Worm (Caenorhabditis elegans) whole organism, L4 larva: ENCODE measurements around the gene ced-13.

ENCODE experiments used
- D1046.2 ChIP-seq: fragments of 200-800 bp; sonication (Bioruptor generic); IDR thresholded peaks from 2 replicates; pipeline ENCODE4 v1.3.6; 2022; ENCODE audit warnings: missing genetic modification characterization, missing compliant biosample characterization
- F44E2.7 ChIP-seq: fragments of 200-800 bp; sonication (Bioruptor generic); IDR thresholded peaks from 2 replicates; pipeline ENCODE4 v2.1.2; 2022; ENCODE audit warnings: missing genetic modification characterization, missing compliant biosample characterization
- ceh-28 ChIP-seq: fragments of 150-350 bp; optimal IDR thresholded peaks from 2 replicates; lab custom pipeline; 2014; ENCODE audit warnings: missing biosample characterization, missing genetic modification reagents, missing genetic modification characterization
- egl-27 ChIP-seq: sonication (generic microtip); optimal IDR thresholded peaks from 3 replicates; lab custom pipeline; 2017; ENCODE audit warnings: missing biosample characterization, missing genetic modification reagents, missing genetic modification characterization
- hlh-11 ChIP-seq: fragments of 200-800 bp; sonication (Bioruptor generic); optimal IDR thresholded peaks from 2 replicates; lab custom pipeline; 2018; ENCODE audit warnings: mild to moderate bottlenecking, missing genetic modification characterization, missing compliant biosample characterization
- nhr-237 ChIP-seq: sonication (generic microtip); optimal IDR thresholded peaks from 2 replicates; lab custom pipeline; 2017; ENCODE audit warnings: missing biosample characterization, missing genetic modification characterization
- nhr-48 ChIP-seq: sonication (generic microtip); optimal IDR thresholded peaks from 2 replicates; lab custom pipeline; 2016; ENCODE audit warnings: mild to moderate bottlenecking, missing genetic modification characterization, missing compliant biosample characterization
- unc-39 ChIP-seq: sonication (generic microtip); optimal IDR thresholded peaks from 2 replicates; lab custom pipeline; 2017; ENCODE audit warnings: missing biosample characterization, missing genetic modification characterization

DNA sequence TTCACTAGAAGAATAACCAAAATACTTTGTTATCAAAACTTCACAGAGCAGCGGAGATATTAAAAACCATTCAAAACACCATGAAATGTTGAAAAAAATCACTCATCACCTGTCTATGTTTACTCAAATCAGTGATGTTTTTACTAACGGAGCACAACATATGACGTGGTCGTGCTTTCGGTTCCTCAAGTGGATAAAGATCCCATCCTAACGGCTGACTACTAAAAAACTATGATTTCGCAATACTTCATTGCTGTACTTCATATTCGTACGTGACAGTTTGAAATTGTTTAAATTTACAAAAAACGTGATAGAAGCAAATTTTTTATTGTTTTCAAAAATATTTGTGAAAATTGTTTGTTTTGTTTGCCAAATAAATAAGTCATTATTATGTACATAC is 41.8 kb downstream of the ced-13 start:
- no peak for TF ChIP-seq hlh-11 (tag; lab: Kevin White, UChicago)
- TF ChIP-seq nhr-237 (tag; lab: Kevin White, UChicago), result no peak
- TF ChIP-seq unc-39, result no peak
- TF ChIP-seq nhr-48 (tag; lab: Kevin White, UChicago), result no peak
- TF ChIP-seq ceh-28 (tag; lab: Kevin White, UChicago), result no peak
- no peak for TF ChIP-seq D1046.2 (GFP tag; lab: Robert Waterston, UW)
- TF ChIP-seq egl-27, result no peak
- TF ChIP-seq F44E2.7, result no peak
